Worm (Caenorhabditis elegans) whole organism, L4 larva: Measurements from ENCODE around the gene F18E9.7.

ENCODE experiments used
- D1046.2 ChIP-seq: fragments of 200-800 bp; sonication (Bioruptor generic); IDR thresholded peaks from 2 replicates; pipeline ENCODE4 v1.3.6; 2022; ENCODE audit warnings: missing genetic modification characterization, missing compliant biosample characterization
- F10B5.3 ChIP-seq: sonication (generic microtip); optimal IDR thresholded peaks from 2 replicates; lab custom pipeline; 2016; ENCODE audit warnings: mild to moderate bottlenecking, missing genetic modification characterization, missing compliant biosample characterization
- F37D6.2 ChIP-seq: sonication (generic microtip); optimal IDR thresholded peaks from 2 replicates; lab custom pipeline; 2016; ENCODE audit warnings: mild to moderate bottlenecking, missing genetic modification characterization, missing compliant biosample characterization
- F44E2.7 ChIP-seq: fragments of 200-800 bp; sonication (Bioruptor generic); IDR thresholded peaks from 2 replicates; pipeline ENCODE4 v2.1.2; 2022; ENCODE audit warnings: missing genetic modification characterization, missing compliant biosample characterization
- F49E8.2 ChIP-seq: sonication (generic microtip); optimal IDR thresholded peaks from 2 replicates; lab custom pipeline; 2016; ENCODE audit warnings: missing compliant biosample characterization, mild to moderate bottlenecking, missing genetic modification characterization, borderline replicate concordance
- R02D3.7 ChIP-seq: fragments of 150-350 bp; sonication (generic microtip); optimal IDR thresholded peaks from 3 replicates; lab custom pipeline; 2014; ENCODE audit warnings: missing biosample characterization, missing genetic modification characterization
- T20F7.1 ChIP-seq: fragments of 200-800 bp; sonication (Bioruptor generic); optimal IDR thresholded peaks from 2 replicates; lab custom pipeline; 2018; ENCODE audit warnings: mild to moderate bottlenecking, missing genetic modification characterization, missing compliant biosample characterization
- Y105C5A.15 ChIP-seq: fragments of 200-800 bp; sonication (Bioruptor generic); IDR thresholded peaks from 2 replicates; pipeline ENCODE4 v1.3.6; 2022; ENCODE audit warnings: missing genetic modification characterization, missing compliant biosample characterization
- Y48G9A.11 ChIP-seq: fragments of 200-800 bp; sonication (Bioruptor generic); IDR thresholded peaks from 2 replicates; pipeline ENCODE4 v1.3.6; 2022; ENCODE audit warnings: missing genetic modification reagents, missing genetic modification characterization, missing compliant biosample characterization
- Y5F2A.4 ChIP-seq: fragments of 200-800 bp; sonication (Bioruptor generic); optimal IDR thresholded peaks from 2 replicates; lab custom pipeline; 2018; ENCODE audit warnings: mild to moderate bottlenecking, missing genetic modification characterization, missing compliant biosample characterization
- ZK337.2 ChIP-seq: fragments of 200-800 bp; sonication (Bioruptor generic); IDR thresholded peaks from 2 replicates; pipeline ENCODE4 v1.3.6; 2022; ENCODE audit warnings: missing genetic modification reagents, missing genetic modification characterization, missing compliant biosample characterization
- aly-2 ChIP-seq: sonication (generic microtip); optimal IDR thresholded peaks from 2 replicates; lab custom pipeline; 2018; ENCODE audit warnings: missing biosample characterization, missing genetic modification characterization
- ama-1 ChIP-seq: fragments of 150-350 bp; optimal IDR thresholded peaks from 2 replicates; lab custom pipeline; 2014; ENCODE audit warnings: inconsistent platforms, mixed read lengths
- attf-4 ChIP-seq: sonication (generic microtip); optimal IDR thresholded peaks from 3 replicates; lab custom pipeline; 2017; ENCODE audit warnings: missing biosample characterization, missing genetic modification characterization
- ceh-20 ChIP-seq: fragments of 200-800 bp; sonication (Bioruptor generic); IDR thresholded peaks from 2 replicates; pipeline ENCODE4 v1.3.6; 2022; ENCODE audit warnings: missing genetic modification reagents, missing genetic modification characterization, missing compliant biosample characterization
- ceh-28 ChIP-seq: fragments of 150-350 bp; optimal IDR thresholded peaks from 2 replicates; lab custom pipeline; 2014; ENCODE audit warnings: missing biosample characterization, missing genetic modification reagents, missing genetic modification characterization
- ceh-62 ChIP-seq: sonication (generic microtip); optimal IDR thresholded peaks from 2 replicates; lab custom pipeline; 2017; ENCODE audit warnings: missing biosample characterization, missing genetic modification characterization
- cey-2 ChIP-seq: sonication (generic microtip); optimal IDR thresholded peaks from 3 replicates; lab custom pipeline; 2017; ENCODE audit warnings: missing genetic modification characterization, mild to moderate bottlenecking, missing compliant biosample characterization, antibody characterized with exemption, borderline replicate concordance; ENCODE audit not compliant: insufficient read depth
- ctbp-1 ChIP-seq: fragments of 200-800 bp; sonication (Bioruptor generic); IDR thresholded peaks from 2 replicates; pipeline ENCODE4 v1.3.6; 2022; ENCODE audit warnings: missing genetic modification reagents, missing genetic modification characterization, missing compliant biosample characterization
- daf-12 ChIP-seq: fragments of 150-350 bp; optimal IDR thresholded peaks from 2 replicates; lab custom pipeline; 2014; ENCODE audit warnings: missing biosample characterization, missing genetic modification reagents, missing genetic modification characterization
- daf-19 ChIP-seq: fragments of 200-800 bp; sonication (Bioruptor generic); conservative IDR thresholded peaks from 2 replicates; pipeline ENCODE4 v1.3.6; 2022; ENCODE audit warnings: missing genetic modification characterization, missing compliant biosample characterization
- dmd-6 ChIP-seq: fragments of 200-800 bp; sonication (Bioruptor generic); IDR thresholded peaks from 2 replicates; pipeline ENCODE4 v1.3.6; 2022; ENCODE audit warnings: missing genetic modification reagents, missing genetic modification characterization, missing compliant biosample characterization
- dmd-8 ChIP-seq: fragments of 200-800 bp; sonication (Bioruptor generic); IDR thresholded peaks from 2 replicates; pipeline ENCODE4 v1.3.6; 2022; ENCODE audit warnings: missing genetic modification characterization, missing compliant biosample characterization
- egl-43 ChIP-seq: fragments of 200-800 bp; sonication (Bioruptor generic); IDR thresholded peaks from 2 replicates; pipeline ENCODE4 v1.3.6; 2022; ENCODE audit warnings: missing genetic modification reagents, missing genetic modification characterization, missing compliant biosample characterization
- gei-8 ChIP-seq: fragments of 200-800 bp; sonication (Bioruptor generic); optimal IDR thresholded peaks from 2 replicates; lab custom pipeline; 2018; ENCODE audit warnings: mild to moderate bottlenecking, missing genetic modification characterization, missing compliant biosample characterization
- hlh-30 ChIP-seq: sonication (generic microtip); optimal IDR thresholded peaks from 2 replicates; lab custom pipeline; 2017; ENCODE audit warnings: antibody characterized with exemption, mild to moderate bottlenecking, missing genetic modification characterization, missing compliant biosample characterization; ENCODE audit not compliant: insufficient read depth
- hmg-1.1 ChIP-seq: fragments of 200-800 bp; sonication (Bioruptor generic); IDR thresholded peaks from 2 replicates; pipeline ENCODE4 v1.3.6; 2022; ENCODE audit warnings: missing genetic modification reagents, missing genetic modification characterization, missing compliant biosample characterization
- jun-1 ChIP-seq: fragments of 150-350 bp; optimal IDR thresholded peaks from 2 replicates; lab custom pipeline; 2014; ENCODE audit warnings: missing biosample characterization, missing genetic modification reagents, missing genetic modification characterization
- lim-7 ChIP-seq: fragments of 200-800 bp; sonication (Bioruptor generic); IDR thresholded peaks from 2 replicates; pipeline ENCODE4 v1.3.6; 2022; ENCODE audit warnings: missing genetic modification characterization, missing compliant biosample characterization
- lin-1 ChIP-seq: fragments of 200-800 bp; sonication (Bioruptor generic); IDR thresholded peaks from 2 replicates; pipeline ENCODE4 v1.3.6; 2022; ENCODE audit warnings: missing genetic modification reagents, missing genetic modification characterization, missing compliant biosample characterization
- lin-15B ChIP-seq: fragments of 150-350 bp; sonication (generic microtip); optimal IDR thresholded peaks from 3 replicates; lab custom pipeline; 2014; ENCODE audit warnings: missing biosample characterization, missing genetic modification characterization
- lin-29 ChIP-seq: fragments of 200-800 bp; sonication (Bioruptor generic); IDR thresholded peaks from 2 replicates; pipeline ENCODE4 v1.3.6; 2022; ENCODE audit warnings: missing genetic modification reagents, missing genetic modification characterization, missing compliant biosample characterization
- lin-39 ChIP-seq: fragments of 150-350 bp; optimal IDR thresholded peaks from 2 replicates; lab custom pipeline; 2014; ENCODE audit warnings: missing biosample characterization, missing genetic modification reagents, missing genetic modification characterization
- lsy-2 ChIP-seq, 2 experiments: fragments of 150-350 bp in 1 of 2; sonication (generic microtip) in 1 of 2; optimal IDR thresholded peaks; 2 replicates each; lab custom pipeline; 2014 to 2017; ENCODE audit warnings: missing biosample characterization in 2 of 2, missing genetic modification characterization in 2 of 2
- mep-1 ChIP-seq: fragments of 150-350 bp; sonication (generic microtip); optimal IDR thresholded peaks from 3 replicates; lab custom pipeline; 2014; ENCODE audit warnings: missing biosample characterization, missing genetic modification characterization
- mxl-2 ChIP-seq: fragments of 200-800 bp; sonication (Bioruptor generic); conservative IDR thresholded peaks from 2 replicates; pipeline ENCODE4 v1.3.6; 2022; ENCODE audit warnings: missing genetic modification reagents, missing genetic modification characterization, missing compliant biosample characterization
- mxl-3 ChIP-seq: fragments of 200-800 bp; sonication (Bioruptor generic); optimal IDR thresholded peaks from 2 replicates; lab custom pipeline; 2018; ENCODE audit warnings: mild to moderate bottlenecking, missing genetic modification characterization, missing compliant biosample characterization
- nhr-237 ChIP-seq: sonication (generic microtip); optimal IDR thresholded peaks from 2 replicates; lab custom pipeline; 2017; ENCODE audit warnings: missing biosample characterization, missing genetic modification characterization
- nhr-6 ChIP-seq: fragments of 150-350 bp; optimal IDR thresholded peaks from 2 replicates; lab custom pipeline; 2014; ENCODE audit warnings: missing biosample characterization, missing genetic modification characterization
- nhr-76 ChIP-seq: fragments of 150-350 bp; optimal IDR thresholded peaks from 2 replicates; lab custom pipeline; 2014; ENCODE audit warnings: missing biosample characterization, missing genetic modification characterization
- nhr-77 ChIP-seq: fragments of 150-350 bp; optimal IDR thresholded peaks from 2 replicates; lab custom pipeline; 2014; ENCODE audit warnings: missing biosample characterization, missing genetic modification characterization
- rbr-2 ChIP-seq: sonication (generic microtip); optimal IDR thresholded peaks from 2 replicates; lab custom pipeline; 2016; ENCODE audit warnings: missing genotype, missing genetic modification characterization, missing compliant biosample characterization
- set-16 ChIP-seq: fragments of 200-800 bp; sonication (Bioruptor generic); IDR thresholded peaks from 2 replicates; pipeline ENCODE4 v1.3.6; 2022; ENCODE audit warnings: missing genetic modification reagents, missing genetic modification characterization, missing compliant biosample characterization
- skn-1 ChIP-seq: fragments of 150-350 bp; optimal IDR thresholded peaks from 2 replicates; lab custom pipeline; 2014; ENCODE audit warnings: missing biosample characterization, missing genetic modification characterization
- snpc-1.2 ChIP-seq: fragments of 200-800 bp; sonication (Bioruptor generic); IDR thresholded peaks from 2 replicates; pipeline ENCODE4 v1.3.6; 2022; ENCODE audit warnings: missing genetic modification reagents, missing genetic modification characterization, missing compliant biosample characterization
- spr-3 ChIP-seq: fragments of 200-800 bp; sonication (Bioruptor generic); optimal IDR thresholded peaks from 2 replicates; lab custom pipeline; 2018; ENCODE audit warnings: mild to moderate bottlenecking, missing genetic modification characterization, missing compliant biosample characterization
- tag-97 ChIP-seq: fragments of 200-800 bp; sonication (Bioruptor generic); IDR thresholded peaks from 2 replicates; pipeline ENCODE4 v1.3.6; 2022; ENCODE audit warnings: missing genetic modification characterization, missing compliant biosample characterization
- unc-62 ChIP-seq, 3 experiments: fragments of 150-350 bp in 1 of 3; sonication (generic microtip); optimal IDR thresholded peaks in 2 of 3; peaks in 1 of 3; 1 replicate in 1 of 3; 2 replicates in 2 of 3; lab custom pipeline; 2014 to 2017; ENCODE audit warnings: missing biosample characterization in 3 of 3, missing genetic modification characterization in 3 of 3, missing genetic modification reagents in 3 of 3, missing genotype in 1 of 3
- vab-7 ChIP-seq: fragments of 200-800 bp; sonication (Bioruptor generic); IDR thresholded peaks from 2 replicates; pipeline ENCODE4 v1.3.6; 2022; ENCODE audit warnings: missing genetic modification reagents, missing genetic modification characterization, missing compliant biosample characterization
- zfp-3 ChIP-seq: fragments of 200-800 bp; sonication (Bioruptor generic); conservative IDR thresholded peaks from 2 replicates; pipeline ENCODE4 v1.3.6; 2022; ENCODE audit warnings: missing genetic modification reagents, missing genetic modification characterization, missing compliant biosample characterization
- zip-2 ChIP-seq: fragments of 150-350 bp; optimal IDR thresholded peaks from 2 replicates; lab custom pipeline; 2014; ENCODE audit warnings: missing biosample characterization, missing genetic modification characterization

The F18E9.7 gene

DNA sequence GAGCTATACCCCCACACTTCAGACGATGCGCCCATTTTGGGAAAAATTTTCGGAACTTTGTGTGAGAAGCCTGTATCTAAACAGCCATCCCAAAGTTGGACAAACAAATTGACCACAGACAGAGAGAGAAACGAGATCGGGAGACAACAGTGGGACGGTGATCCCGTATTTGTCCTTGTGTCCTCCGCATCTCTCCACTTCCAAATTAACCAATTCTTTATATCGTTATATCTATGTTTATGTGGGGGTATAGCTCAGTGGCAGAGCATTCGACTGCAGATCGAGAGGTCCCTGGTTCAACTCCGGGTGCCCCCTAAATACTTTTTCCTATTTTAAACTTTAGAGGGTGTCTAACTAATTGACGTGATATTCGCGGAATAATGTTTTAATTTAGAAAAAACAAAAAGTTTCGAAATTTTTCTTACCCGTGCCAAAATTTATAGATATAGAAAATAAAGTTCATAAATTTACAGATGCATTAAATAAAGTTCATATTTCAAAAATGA, 41.2 kb upstream of the F18E9.7 start (continued):
- TF ChIP-seq daf-19 (GFP tag; lab: Robert Waterston, UW) = peak; percentile 77; the same call in 1 of the 2 replicates
- peak; percentile 13; the same call in 1 of the 2 replicates for TF ChIP-seq dmd-6 (GFP tag; lab: Robert Waterston, UW)
- TF ChIP-seq F37D6.2 = no peak
- TF ChIP-seq gei-8 (GFP tag; lab: Kevin White, UChicago) = no peak
- TF ChIP-seq hmg-1.1 (GFP tag; lab: Robert Waterston, UW) = peak; percentile 39; the same call in 1 of the 2 replicates
- TF ChIP-seq tag-97 = no peak
- no peak for TF ChIP-seq mep-1
- no peak for TF ChIP-seq aly-2 (tag; lab: Kevin White, UChicago)
- TF ChIP-seq lim-7 (GFP tag; lab: Robert Waterston, UW) = peak; percentile 62
- TF ChIP-seq dmd-8 (GFP tag; lab: Robert Waterston, UW) = no peak; the same call in 1 of the 2 replicates
- 0 out of 2 replicates have a peak, but pooled peaks have one; percentile 7 for TF ChIP-seq vab-7 (GFP tag; lab: Robert Waterston, UW)
- TF ChIP-seq nhr-76 (tag; lab: Kevin White, UChicago) = no peak
- TF ChIP-seq jun-1 (tag; lab: Kevin White, UChicago) = no peak
- TF ChIP-seq ZK337.2 (GFP tag; lab: Robert Waterston, UW) = peak; percentile 55; the same call in 1 of the 2 replicates
- no peak; the same call in none of the 2 replicates for TF ChIP-seq egl-43 (GFP tag; lab: Robert Waterston, UW)
- no peak for TF ChIP-seq lin-1 (GFP tag; lab: Robert Waterston, UW)
- no peak for TF ChIP-seq lin-39 (tag; lab: Kevin White, UChicago)
- TF ChIP-seq snpc-1.2 (GFP tag; lab: Robert Waterston, UW) = peak; percentile 85
- no peak for TF ChIP-seq attf-4 (tag; lab: Kevin White, UChicago)
- no peak; the same call in 1 of the 2 replicates for TF ChIP-seq lin-29
- TF ChIP-seq ama-1 (lab: Kevin White, UChicago) = no peak
- no peak for TF ChIP-seq lin-15B
- no peak for TF ChIP-seq skn-1
- peak; percentile 62; the same call in 1 of the 2 replicates for TF ChIP-seq ctbp-1
- no peak for TF ChIP-seq Y5F2A.4
- no peak for TF ChIP-seq nhr-77 (tag; lab: Kevin White, UChicago)
- no peak for TF ChIP-seq nhr-6 (tag; lab: Kevin White, UChicago)
- peak; percentile 88 for TF ChIP-seq F44E2.7
- no peak for TF ChIP-seq rbr-2
- TF ChIP-seq zfp-3 (GFP tag; lab: Robert Waterston, UW) = no peak; the same call in 1 of the 2 replicates
- TF ChIP-seq unc-62 (GFP tag; optimal IDR thresholded peaks at IDR 0.05 in 1 of 2; lab: Kevin White, UChicago) = no peak
- no peak for TF ChIP-seq unc-62 (tag; optimal IDR thresholded peaks at IDR 0.05; lab: Kevin White, UChicago)
- peak; percentile 24 for TF ChIP-seq hlh-30 (tag; lab: Kevin White, UChicago)
- TF ChIP-seq zip-2 (tag; lab: Kevin White, UChicago) = peak; percentile 45
- no peak for TF ChIP-seq daf-12 (tag; lab: Kevin White, UChicago)
- peak; percentile 58 for TF ChIP-seq F49E8.2 (tag; lab: Kevin White, UChicago)
- TF ChIP-seq Y48G9A.11 = peak; percentile 55; the same call in 1 of the 2 replicates
- TF ChIP-seq ceh-28 (tag; lab: Kevin White, UChicago) = no peak
- no peak for TF ChIP-seq mxl-3 (GFP tag; lab: Kevin White, UChicago)
- TF ChIP-seq Y105C5A.15 = peak; percentile 71; the same call in 1 of the 2 replicates
- TF ChIP-seq ceh-62 = no peak
- no peak for TF ChIP-seq set-16
- TF ChIP-seq T20F7.1 (GFP tag; lab: Kevin White, UChicago) = no peak
- peak; percentile 39 for TF ChIP-seq F10B5.3 (tag; lab: Kevin White, UChicago)
- TF ChIP-seq lsy-2 (tag; optimal IDR thresholded peaks at IDR 0.05; lab: Kevin White, UChicago) = no peak
- TF ChIP-seq R02D3.7 (tag; lab: Kevin White, UChicago) = no peak
- no peak for TF ChIP-seq ceh-20
- no peak for TF ChIP-seq D1046.2 (GFP tag; lab: Robert Waterston, UW)
- TF ChIP-seq cey-2 (tag; lab: Kevin White, UChicago) = no peak
- peak; percentile 57 for TF ChIP-seq spr-3 (GFP tag; lab: Kevin White, UChicago)
- no peak for TF ChIP-seq nhr-237
- TF ChIP-seq mxl-2 (GFP tag; lab: Robert Waterston, UW) = no peak
